Worm (Caenorhabditis elegans) whole organism, late embryonic: ENCODE measurements around the gene srd-68.

Experiments
- C08G9.2 ChIP-seq: sonication (generic microtip); optimal IDR thresholded peaks from 2 replicates; lab custom pipeline; 2016; ENCODE audit warnings: mild to moderate bottlenecking, missing genetic modification characterization, moderate library complexity, missing compliant biosample characterization
- F13H6.1 ChIP-seq: sonication (generic microtip); optimal IDR thresholded peaks from 2 replicates; lab custom pipeline; 2016; ENCODE audit warnings: missing genetic modification characterization, missing compliant biosample characterization
- K02D7.2 ChIP-seq: sonication (generic microtip); optimal IDR thresholded peaks from 2 replicates; lab custom pipeline; 2017; ENCODE audit warnings: mild to moderate bottlenecking, missing genetic modification characterization, missing compliant biosample characterization
- ceh-14 ChIP-seq: sonication (generic microtip); optimal IDR thresholded peaks from 2 replicates; lab custom pipeline; 2016; ENCODE audit warnings: missing genotype, missing genetic modification characterization, missing compliant biosample characterization
- ceh-22 ChIP-seq: sonication (generic microtip); optimal IDR thresholded peaks from 2 replicates; lab custom pipeline; 2017; ENCODE audit warnings: missing biosample characterization, missing genetic modification characterization
- ceh-30 ChIP-seq: fragments of 150-350 bp; optimal IDR thresholded peaks from 2 replicates; lab custom pipeline; 2014; ENCODE audit warnings: missing biosample characterization, missing genetic modification characterization
- ceh-48 ChIP-seq: sonication (generic microtip); optimal IDR thresholded peaks from 2 replicates; lab custom pipeline; 2016; ENCODE audit warnings: missing genetic modification characterization, inconsistent platforms, missing compliant biosample characterization
- che-1 ChIP-seq: sonication (generic microtip); optimal IDR thresholded peaks from 2 replicates; lab custom pipeline; 2016; ENCODE audit warnings: mild to moderate bottlenecking, missing genetic modification characterization, missing compliant biosample characterization
- dve-1 ChIP-seq: sonication (generic microtip); optimal IDR thresholded peaks from 2 replicates; lab custom pipeline; 2017; ENCODE audit warnings: antibody characterized with exemption, mild to moderate bottlenecking, missing genetic modification characterization, missing compliant biosample characterization
- elt-4 ChIP-seq: sonication (generic microtip); optimal IDR thresholded peaks from 2 replicates; lab custom pipeline; 2016; ENCODE audit warnings: missing genetic modification characterization, missing compliant biosample characterization
- ets-4 ChIP-seq: sonication (generic microtip); optimal IDR thresholded peaks from 2 replicates; lab custom pipeline; 2016; ENCODE audit warnings: missing genetic modification characterization, missing compliant biosample characterization
- fkh-10 ChIP-seq: fragments of 150-350 bp; optimal IDR thresholded peaks from 2 replicates; lab custom pipeline; 2014; ENCODE audit warnings: missing biosample characterization, missing genetic modification reagents, missing genetic modification characterization
- fkh-6 ChIP-seq: sonication (generic microtip); optimal IDR thresholded peaks from 2 replicates; lab custom pipeline; 2016; ENCODE audit warnings: missing genetic modification characterization, missing compliant biosample characterization
- gmeb-2 ChIP-seq: sonication (generic microtip); optimal IDR thresholded peaks from 2 replicates; lab custom pipeline; 2016; ENCODE audit warnings: missing genetic modification characterization, inconsistent platforms, missing compliant biosample characterization
- hlh-6 ChIP-seq: sonication (generic microtip); optimal IDR thresholded peaks from 2 replicates; lab custom pipeline; 2016; ENCODE audit warnings: missing genotype, missing genetic modification characterization, missing compliant biosample characterization
- lin-11 ChIP-seq: fragments of 200-800 bp; sonication (Bioruptor generic); optimal IDR thresholded peaks from 2 replicates; lab custom pipeline; 2018; ENCODE audit warnings: mild to moderate bottlenecking, missing genetic modification characterization, missing compliant biosample characterization
- madf-2 ChIP-seq: sonication (generic microtip); optimal IDR thresholded peaks from 2 replicates; lab custom pipeline; 2017; ENCODE audit warnings: missing genetic modification characterization, missing compliant biosample characterization
- mec-3 ChIP-seq: sonication (generic microtip); optimal IDR thresholded peaks from 2 replicates; lab custom pipeline; 2016; ENCODE audit warnings: borderline replicate concordance, missing genetic modification characterization, missing compliant biosample characterization
- nhr-11 ChIP-seq: fragments of 150-350 bp; optimal IDR thresholded peaks from 2 replicates; lab custom pipeline; 2014; ENCODE audit warnings: missing biosample characterization, missing genetic modification characterization
- nhr-232 ChIP-seq: sonication (generic microtip); optimal IDR thresholded peaks from 2 replicates; lab custom pipeline; 2016; ENCODE audit warnings: missing genetic modification characterization, missing compliant biosample characterization
- npax-4 ChIP-seq: sonication (generic microtip); optimal IDR thresholded peaks from 2 replicates; lab custom pipeline; 2016; ENCODE audit warnings: missing genetic modification characterization, missing compliant biosample characterization
- odd-2 ChIP-seq: sonication (generic microtip); optimal IDR thresholded peaks from 2 replicates; lab custom pipeline; 2017; ENCODE audit warnings: antibody characterized with exemption, mild to moderate bottlenecking, missing genetic modification characterization, missing compliant biosample characterization
- pag-3 ChIP-seq: sonication (generic microtip); optimal IDR thresholded peaks from 2 replicates; lab custom pipeline; 2016; ENCODE audit warnings: missing compliant biosample characterization, missing genetic modification characterization, borderline replicate concordance
- pax-1 ChIP-seq: fragments of 150-350 bp; optimal IDR thresholded peaks from 2 replicates; lab custom pipeline; 2014; ENCODE audit warnings: missing biosample characterization, missing genetic modification characterization
- pqm-1 ChIP-seq: sonication (generic microtip); optimal IDR thresholded peaks from 2 replicates; lab custom pipeline; 2016; ENCODE audit warnings: missing genetic modification characterization, missing compliant biosample characterization
- sox-4 ChIP-seq: sonication (generic microtip); optimal IDR thresholded peaks from 2 replicates; lab custom pipeline; 2017; ENCODE audit warnings: mild to moderate bottlenecking, missing genetic modification characterization, inconsistent platforms, missing compliant biosample characterization
- tbx-7 ChIP-seq: sonication (generic microtip); optimal IDR thresholded peaks from 2 replicates; lab custom pipeline; 2016; ENCODE audit warnings: missing genotype, missing genetic modification characterization, missing compliant biosample characterization
- unc-3 ChIP-seq, 2 experiments: fragments of 200-800 bp in 1 of 2; sonication (Bioruptor generic) in 1 of 2; sonication (generic microtip) in 1 of 2; conservative IDR thresholded peaks in 1 of 2; optimal IDR thresholded peaks in 1 of 2; 2 replicates each; pipeline versions ENCODE4 v1.3.6 to Lab custom; 2016 to 2022; ENCODE audit warnings: missing compliant biosample characterization in 2 of 2, missing genetic modification characterization in 2 of 2, missing genetic modification reagents in 1 of 2
- unc-55 ChIP-seq: sonication (generic microtip); optimal IDR thresholded peaks from 2 replicates; lab custom pipeline; 2017; ENCODE audit warnings: missing biosample characterization, missing genetic modification reagents, missing genetic modification characterization
- zip-5 ChIP-seq: sonication (generic microtip); optimal IDR thresholded peaks from 2 replicates; lab custom pipeline; 2016; ENCODE audit warnings: missing genetic modification characterization, missing compliant biosample characterization
- ztf-16 ChIP-seq: sonication (generic microtip); optimal IDR thresholded peaks from 2 replicates; lab custom pipeline; 2017; ENCODE audit warnings: missing genetic modification characterization, missing compliant biosample characterization

srd-68 gene

ce11 chrV:16899355-16899754 is 3.3 kb downstream of the srd-68 start, which contains the start of gene fbxa-45:
TSS of gene fbxa-45 (minus strand) at chrV:16899455.
- no peak for TF ChIP-seq mec-3 (tag; lab: Kevin White, UChicago)

DNA sequence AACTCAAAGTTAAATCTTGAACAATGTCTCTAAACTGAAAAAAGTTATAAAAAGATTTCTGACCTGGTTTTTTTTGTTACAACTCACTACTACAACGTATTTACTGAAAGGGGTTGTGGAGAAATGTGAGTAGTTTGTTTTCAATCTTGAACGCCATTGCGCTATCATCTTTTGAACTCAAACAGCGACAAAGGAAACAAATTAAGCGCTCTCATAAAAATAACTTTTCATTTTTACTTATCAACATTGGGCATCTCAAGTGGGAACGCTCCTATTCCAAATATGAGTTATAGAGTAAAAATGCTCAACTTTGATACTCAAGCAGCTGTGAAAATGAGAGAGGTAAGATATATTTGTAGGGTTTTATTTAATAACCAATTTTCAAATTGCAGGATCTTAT is 9.2 kb downstream of the srd-68 start, which contains the start of gene F09C6.15:
TSS of gene F09C6.15 (plus strand) at position 301 of the 400 bp plus-strand sequence.
- no peak for TF ChIP-seq pqm-1 (tag; lab: Kevin White, UChicago)
- no peak for TF ChIP-seq lin-11
- TF ChIP-seq gmeb-2 (tag; lab: Kevin White, UChicago): no peak
- no peak for TF ChIP-seq tbx-7 (tag; lab: Kevin White, UChicago)
- TF ChIP-seq K02D7.2: no peak
- no peak for TF ChIP-seq ceh-48 (tag; lab: Kevin White, UChicago)
- TF ChIP-seq ztf-16 (tag; lab: Kevin White, UChicago): no peak
- no peak for TF ChIP-seq fkh-10 (GFP tag; lab: Kevin White, UChicago)

- no peak for TF ChIP-seq C08G9.2 (tag; lab: Kevin White, UChicago)
- TF ChIP-seq dve-1 (tag; lab: Kevin White, UChicago): no peak
- TF ChIP-seq unc-55 (GFP tag; lab: Kevin White, UChicago): no peak
- TF ChIP-seq pqm-1 (tag; lab: Kevin White, UChicago): no peak
- no peak for TF ChIP-seq nhr-232 (tag; lab: Kevin White, UChicago)
- TF ChIP-seq mec-3 (tag; lab: Kevin White, UChicago): no peak
- TF ChIP-seq pax-1 (tag; lab: Kevin White, UChicago): no peak
- TF ChIP-seq pag-3 (tag; lab: Kevin White, UChicago): no peak
- no peak for TF ChIP-seq nhr-11 (tag; lab: Kevin White, UChicago)
- TF ChIP-seq ceh-14 (tag; lab: Kevin White, UChicago): no peak
- no peak for TF ChIP-seq ets-4 (tag; lab: Kevin White, UChicago)
- no peak for TF ChIP-seq hlh-6 (tag; lab: Kevin White, UChicago)
- TF ChIP-seq npax-4 (tag; lab: Kevin White, UChicago): no peak
- no peak for TF ChIP-seq madf-2 (tag; lab: Kevin White, UChicago)
- TF ChIP-seq fkh-6 (tag; lab: Kevin White, UChicago): no peak
- no peak for TF ChIP-seq ceh-30
- TF ChIP-seq zip-5: no peak
- TF ChIP-seq ceh-22 (tag; lab: Kevin White, UChicago): no peak
- no peak for TF ChIP-seq F13H6.1 (tag; lab: Kevin White, UChicago)
Measured at ce11 chrV:16888788-16889325, 13.8 kb downstream of the srd-68 start, which contains the start of the genes ifas-2 and fbxa-44. TSS of gene ifas-2 (minus strand) at chrV:16888888. TSS of gene fbxa-44 (plus strand) at chrV:16889275.

DNA sequence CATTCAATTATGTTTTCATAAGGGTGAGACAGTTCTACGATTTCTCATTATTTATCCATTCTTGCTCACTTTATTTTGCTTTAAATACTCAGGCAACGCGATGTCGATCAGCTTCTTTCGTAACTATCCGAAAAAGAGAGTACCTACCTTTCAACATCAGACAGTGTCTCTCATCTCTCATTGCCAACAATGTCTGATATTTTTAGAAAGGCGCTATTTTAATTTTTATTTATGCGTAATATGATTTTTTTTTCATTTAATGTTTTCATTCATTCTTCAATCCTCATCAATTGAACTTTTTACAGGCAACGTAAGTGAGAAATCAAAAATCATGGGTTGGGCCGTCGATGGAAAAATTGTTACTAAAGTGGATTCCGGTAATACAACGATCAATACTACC is 17.9 kb downstream of the srd-68 start, which contains the start of gene F09C6.13:
TSS of gene F09C6.13 (plus strand) at position 301 of the 400 bp plus-strand sequence.
- TF ChIP-seq fkh-10 (GFP tag; lab: Kevin White, UChicago) (no peak), elt-4 (tag; lab: Kevin White, UChicago) (no peak), gmeb-2 (tag; lab: Kevin White, UChicago) (no peak), unc-3 (GFP tag; conservative IDR thresholded peaks at IDR 0.05; lab: Robert Waterston, UW) (no peak), unc-3 (tag; optimal IDR thresholded peaks at IDR 0.05; lab: Kevin White, UChicago) (no peak), npax-4 (tag; lab: Kevin White, UChicago) (no peak), odd-2 (tag; lab: Kevin White, UChicago) (no peak), che-1 (tag; lab: Kevin White, UChicago) (no peak), sox-4 (tag; lab: Kevin White, UChicago) (no peak)
- TF ChIP-seq, all 69 proteins: peak for 0

- TF ChIP-seq ztf-16 (tag; lab: Kevin White, UChicago) (no peak), nhr-232 (tag; lab: Kevin White, UChicago) (no peak), ceh-48 (tag; lab: Kevin White, UChicago) (no peak)
- TF ChIP-seq, all 69 proteins: peak for 0
Measured at ce11 chrV:16882260-16882918, 20.2 kb downstream of the srd-68 start, which contains the start of the genes F09C6.11 and F09C6.12. TSS of gene F09C6.11 (minus strand) at chrV:16882310. TSS of gene F09C6.12 (plus strand) at chrV:16882868.
